Fruit fly (Drosophila melanogaster): ENCODE data around the gene dpr19.

The dpr19 gene

dm6 chr2L:10356508-10356907 is 19.5 kb upstream of the dpr19 start, which contains the start of the genes CtsL4 and ClpP (continued):
- TF ChIP-seq CG18599 (GFP tag; optimal IDR thresholded peaks at IDR 0.05): no peak
- TF ChIP-seq mam (GFP tag; optimal IDR thresholded peaks at IDR 0.05): peak; percentile 47
- TF ChIP-seq E2f1 (GFP tag; IDR thresholded peaks at IDR 0.05): no peak
- TF ChIP-seq CG17912 (GFP tag; optimal IDR thresholded peaks at IDR 0.05): peak; percentile 23
- TF ChIP-seq pzg (GFP tag; optimal IDR thresholded peaks at IDR 0.05): peak; percentile 72
- peak; percentile 20 for TF ChIP-seq Max (GFP tag; optimal IDR thresholded peaks at IDR 0.05)
- TF ChIP-seq CG10321 (GFP tag; IDR thresholded peaks at IDR 0.05): no peak
- TF ChIP-seq Fer1 (GFP tag; optimal IDR thresholded peaks at IDR 0.05): peak; percentile 15
- TF ChIP-seq CG7357 (GFP tag; IDR thresholded peaks at IDR 0.05): peak; percentile 39; the same call in 2 of the 3 replicates
- TF ChIP-seq stwl (tag; optimal IDR thresholded peaks at IDR 0.05): no peak
- no peak for TF ChIP-seq psq (GFP tag; optimal IDR thresholded peaks at IDR 0.05)
- peak; percentile 35; the same call in 1 of the 3 replicates for TF ChIP-seq CG11456 (GFP tag; IDR thresholded peaks at IDR 0.05)
- TF ChIP-seq CG3407 (GFP tag; optimal IDR thresholded peaks at IDR 0.05): no peak
- no peak for TF ChIP-seq toy (GFP tag; IDR thresholded peaks at IDR 0.05)
- TF ChIP-seq nau (GFP tag; optimal IDR thresholded peaks at IDR 0.05): no peak
- TF ChIP-seq Dref (GFP tag; IDR thresholded peaks at IDR 0.05): no peak
- TF ChIP-seq unpg (GFP tag; optimal IDR thresholded peaks at IDR 0.05): no peak
- peak; percentile 34 for TF ChIP-seq CG32532 (GFP tag; IDR thresholded peaks at IDR 0.05)
- no peak for TF ChIP-seq CG7987 (GFP tag; optimal IDR thresholded peaks at IDR 0.05)
- TF ChIP-seq CG15696 (tag; optimal IDR thresholded peaks at IDR 0.05): peak; percentile 25
- TF ChIP-seq cwo (GFP tag; optimal IDR thresholded peaks at IDR 0.05): no peak
- TF ChIP-seq gem (tag; optimal IDR thresholded peaks at IDR 0.05): no peak
- peak; percentile 12 for TF ChIP-seq bigmax (GFP tag; optimal IDR thresholded peaks at IDR 0.05)
- peak; percentile 37 for TF ChIP-seq Ada2b (GFP tag; IDR thresholded peaks at IDR 0.05)
- no peak for TF ChIP-seq D (optimal IDR thresholded peaks at IDR 0.05)
- TF ChIP-seq D (GFP tag; optimal IDR thresholded peaks at IDR 0.05): peak; percentile 35
- no peak for TF ChIP-seq ems (GFP tag; optimal IDR thresholded peaks at IDR 0.05)
- no peak for TF ChIP-seq CG11504 (tag; optimal IDR thresholded peaks at IDR 0.05)
- no peak for TF ChIP-seq da (GFP tag; optimal IDR thresholded peaks at IDR 0.05)
- TF ChIP-seq CG15479 (GFP tag; optimal IDR thresholded peaks at IDR 0.05): peak; percentile 76
- TF ChIP-seq CG34376 (GFP tag; optimal IDR thresholded peaks at IDR 0.05): peak; percentile 3
- peak; percentile 11 for TF ChIP-seq CG7786 (GFP tag; optimal IDR thresholded peaks at IDR 0.05)
- TF ChIP-seq CG6175 (GFP tag; IDR thresholded peaks at IDR 0.05): no peak
- TF ChIP-seq CG9609 (GFP tag; optimal IDR thresholded peaks at IDR 0.05): peak; percentile 30
- TF ChIP-seq CG11398 (GFP tag; optimal IDR thresholded peaks at IDR 0.05): no peak
- TF ChIP-seq CG1024 (GFP tag; IDR thresholded peaks at IDR 0.05): peak; percentile 95
- peak; percentile 8 for TF ChIP-seq fu2 (GFP tag; optimal IDR thresholded peaks at IDR 0.05)
- no peak for TF ChIP-seq sna (GFP tag; IDR thresholded peaks at IDR 0.05; ENCODE audit: partially characterized antibody)
- TF ChIP-seq Bdp1 (GFP tag; optimal IDR thresholded peaks at IDR 0.05): no peak
- no peak; the same call in 1 of the 2 replicates for TF ChIP-seq CG9932 (GFP tag; IDR thresholded peaks at IDR 0.05)
- peak; percentile 20 for TF ChIP-seq CG2875 (GFP tag; optimal IDR thresholded peaks at IDR 0.05)
- peak; percentile 64 for TF ChIP-seq CG2120 (GFP tag; optimal IDR thresholded peaks at IDR 0.05)
- TF ChIP-seq CG14667 (GFP tag; IDR thresholded peaks at IDR 0.05): peak; percentile 85
